Worm (Caenorhabditis elegans) whole organism, dauer: ENCODE results near the gene pbs-3.
"Not testable (repeated sequence)": the region's sequence is repeated elsewhere in the genome, so short reads cannot be mapped to it uniquely, and the experiment has no call there.

Experiments
- unc-62 ChIP-seq: sonication (generic microtip); optimal IDR thresholded peaks from 2 replicates; lab custom pipeline; 2017; ENCODE audit warnings: missing biosample characterization, missing genetic modification reagents, missing genetic modification characterization

The pbs-3 gene

ce11 chrII:4937743-4938142, 17.5 kb downstream of the pbs-3 start, which contains the start of gene ZK546.4:
Gene ZK546.4, plus strand, starts transcription at chrII:4938043.
- no peak for TF ChIP-seq unc-62 (GFP tag; lab: Kevin White, UChicago)

DNA sequence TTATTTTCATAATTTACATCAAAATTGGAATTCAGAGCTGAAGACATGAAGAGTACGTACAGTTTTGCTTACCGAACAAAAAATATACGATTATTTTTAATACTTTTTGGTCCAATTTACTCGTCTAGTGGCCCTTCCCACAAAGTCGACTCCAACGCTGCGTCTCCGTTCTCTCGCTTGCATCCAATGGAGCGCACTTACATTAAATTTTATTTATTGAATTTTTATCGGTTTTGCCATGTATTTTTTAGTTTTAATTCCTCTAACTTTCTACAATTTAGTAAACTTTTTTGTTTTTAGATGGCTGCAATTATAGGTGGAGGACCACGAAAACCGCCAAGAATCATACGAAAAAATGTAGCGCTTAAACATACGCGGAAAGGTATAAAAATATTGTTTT, 19.7 kb downstream of the pbs-3 start, which contains the start of gene ZK546.5:
Gene ZK546.5 (plus strand): TSS at position 301 of the 400 bp plus-strand sequence.
- TF ChIP-seq unc-62 (GFP tag; lab: Kevin White, UChicago): no peak

DNA sequence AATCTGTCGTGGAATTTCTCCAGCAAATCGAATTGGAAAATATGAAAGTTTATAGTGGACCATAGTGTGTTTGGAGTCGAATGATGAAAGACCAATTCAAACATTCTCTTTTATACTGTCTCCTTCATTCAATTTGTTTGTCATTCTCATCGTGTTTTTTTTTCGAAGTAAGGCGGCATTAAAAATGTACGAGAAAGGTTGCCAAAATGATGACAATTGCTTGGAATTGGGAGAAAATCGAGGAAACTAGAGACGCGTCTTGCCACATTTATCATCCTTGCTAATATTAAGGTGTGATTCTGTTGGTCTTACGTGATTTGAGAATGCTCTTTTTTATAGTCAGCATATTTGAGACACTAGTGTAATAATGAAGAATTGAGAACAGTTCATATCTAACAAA, 20.3 kb downstream of the pbs-3 start, which contains the start of gene gst-30:
Gene gst-30 (minus strand): TSS at position 101 of the 400 bp plus-strand sequence.
- TF ChIP-seq unc-62 (GFP tag; lab: Kevin White, UChicago): no peak

DNA sequence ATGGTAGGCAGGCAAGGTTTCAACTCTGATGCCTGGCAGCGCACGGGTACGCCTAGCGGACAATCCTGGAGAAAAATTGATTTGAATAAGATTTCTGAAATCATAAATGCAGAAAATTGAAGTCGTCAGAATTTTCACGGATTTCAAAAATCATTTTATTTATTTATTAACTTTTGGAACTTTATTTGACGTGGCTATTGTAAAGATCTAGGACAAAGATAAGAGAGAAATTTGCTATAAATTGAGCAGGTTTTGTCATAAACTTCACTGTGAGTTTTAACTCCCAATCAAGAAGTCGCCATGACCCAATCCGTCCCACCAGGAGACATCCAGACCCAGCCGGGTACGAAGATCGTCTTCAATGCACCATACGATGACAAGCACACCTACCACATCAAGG, 22.5 kb downstream of the pbs-3 start, which contains the start of gene msp-152:
Gene msp-152 (plus strand): TSS at position 301 of the 400 bp plus-strand sequence.
- TF ChIP-seq unc-62 (GFP tag; lab: Kevin White, UChicago): not testable (repeated sequence)

DNA sequence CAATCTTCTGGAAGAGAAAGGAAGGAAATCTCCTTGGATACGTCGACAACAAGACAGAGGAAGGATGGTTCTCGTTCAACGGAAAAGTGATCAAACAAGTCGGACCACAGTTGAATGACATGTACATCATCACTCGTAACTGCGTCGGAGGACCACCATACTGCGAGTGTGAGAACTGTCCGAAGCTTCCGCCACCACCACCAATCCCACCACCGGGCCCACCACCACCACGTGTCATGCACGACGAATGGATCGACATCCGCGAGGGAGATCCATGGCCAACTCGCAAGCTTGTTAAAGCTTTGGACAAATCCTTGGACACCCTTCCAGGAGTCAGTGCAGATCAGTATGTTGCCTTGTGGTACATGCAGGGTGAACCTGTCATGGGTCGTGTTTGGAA, 23.9 kb downstream of the pbs-3 start:
- TF ChIP-seq unc-62 (GFP tag; lab: Kevin White, UChicago): no peak

ce11 chrII:4925198-4925764, 29.9 kb downstream of the pbs-3 start, which contains the start of gene aagr-2:
Gene aagr-2, minus strand, starts transcription at chrII:4925248.
- TF ChIP-seq unc-62 (GFP tag; lab: Kevin White, UChicago): no peak

ce11 chrII:4924729-4925128, 30.5 kb downstream of the pbs-3 start:
- TF ChIP-seq unc-62 (GFP tag; lab: Kevin White, UChicago): no peak

DNA sequence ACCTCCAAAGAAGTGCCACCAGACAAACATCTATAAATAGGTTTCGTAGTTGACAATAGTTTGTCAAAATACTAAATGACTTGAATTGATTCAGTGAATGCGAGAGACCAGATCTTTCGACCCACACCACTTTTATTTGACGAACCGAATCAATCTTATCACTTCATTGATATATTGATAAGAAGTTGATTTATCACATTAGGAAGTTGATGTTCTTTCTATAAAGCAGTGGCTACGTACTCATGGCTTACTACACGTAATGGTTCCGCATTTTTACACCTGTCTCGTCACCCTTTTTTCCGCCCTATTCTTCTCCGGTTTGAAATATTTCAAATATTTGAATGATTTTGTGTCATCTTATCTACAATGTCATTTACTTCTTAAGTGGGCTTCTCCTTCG, 34.6 kb downstream of the pbs-3 start:
- TF ChIP-seq unc-62 (GFP tag; lab: Kevin White, UChicago): no peak

- TF ChIP-seq unc-62 (GFP tag; lab: Kevin White, UChicago): no peak
Measured at ce11 chrII:4918501-4919021, 36.7 kb downstream of the pbs-3 start.

DNA sequence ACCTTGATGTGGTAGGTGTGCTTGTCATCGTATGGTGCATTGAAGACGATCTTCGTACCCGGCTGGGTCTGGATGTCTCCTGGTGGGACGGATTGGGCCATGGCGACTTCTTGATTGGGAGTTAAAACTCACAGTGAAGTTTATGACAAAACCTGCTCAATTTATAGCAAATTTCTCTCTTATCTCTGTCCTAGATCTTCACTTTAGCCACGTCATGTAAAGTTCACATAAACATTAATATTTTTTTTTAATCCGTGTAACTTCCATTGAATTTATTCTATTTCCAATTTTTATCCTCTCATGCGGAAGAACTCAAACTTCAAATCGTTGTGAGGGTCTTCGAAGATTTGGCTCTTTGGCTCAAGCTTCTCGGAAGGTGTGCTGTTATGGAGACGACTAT, 38.8 kb downstream of the pbs-3 start, which contains the start of gene msp-31:
Gene msp-31 (minus strand): TSS at position 101 of the 400 bp plus-strand sequence.
- TF ChIP-seq unc-62 (GFP tag; lab: Kevin White, UChicago): not testable (repeated sequence)

DNA sequence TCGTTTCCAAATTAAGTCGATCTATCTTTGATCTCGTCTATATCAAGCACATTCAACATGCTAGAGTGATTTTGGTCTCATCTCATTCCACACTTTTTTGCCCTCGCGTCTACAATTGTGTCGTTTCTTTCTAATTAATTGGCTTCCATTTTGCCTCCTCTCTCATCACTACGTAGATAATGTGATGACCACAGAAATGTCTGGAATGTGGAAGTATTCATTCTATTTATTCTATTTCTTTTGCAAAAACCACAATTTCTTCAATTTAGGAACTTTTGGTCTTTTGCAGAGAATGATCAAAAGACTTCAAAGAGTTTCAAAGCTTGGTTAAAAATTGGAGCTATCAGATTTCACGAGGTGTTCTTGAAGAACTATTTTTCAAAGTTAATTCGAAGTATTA, 39.7 kb downstream of the pbs-3 start:
- no peak for TF ChIP-seq unc-62 (GFP tag; lab: Kevin White, UChicago)

DNA sequence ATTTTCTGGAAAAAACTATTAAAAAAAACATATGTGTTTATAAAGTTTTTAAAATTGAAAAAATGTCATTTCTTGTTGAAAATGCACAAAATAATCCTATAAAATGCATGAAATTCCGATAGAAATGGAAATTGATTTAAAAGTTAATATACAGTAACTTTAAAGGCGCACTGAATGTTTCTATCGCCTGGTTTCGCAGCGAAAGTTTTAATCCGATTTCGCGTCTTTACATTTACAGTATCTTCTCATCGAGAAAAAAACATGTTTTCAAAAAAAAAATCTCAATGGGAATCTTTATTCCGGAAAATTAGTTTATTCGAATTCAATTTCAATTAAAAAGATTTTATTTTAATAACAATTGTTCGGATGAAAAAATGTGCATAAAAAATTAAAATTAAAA, 41.0 kb downstream of the pbs-3 start, which contains the start of gene R05F9.11:
Gene R05F9.11 (minus strand): TSS at position 5 of the 400 bp plus-strand sequence.
- no peak for TF ChIP-seq unc-62 (GFP tag; lab: Kevin White, UChicago)

- TF ChIP-seq unc-62 (GFP tag; lab: Kevin White, UChicago): no peak
Measured at ce11 chrII:4908160-4908559, 47.1 kb downstream of the pbs-3 start.

ce11 chrII:4905883-4906282, 49.3 kb downstream of the pbs-3 start:
- TF ChIP-seq unc-62 (GFP tag; lab: Kevin White, UChicago): no peak

- TF ChIP-seq unc-62 (GFP tag; lab: Kevin White, UChicago): no peak
Measured at ce11 chrII:4905331-4905730, 49.9 kb downstream of the pbs-3 start.

ce11 chrII:4904778-4905177, 50.4 kb downstream of the pbs-3 start, which contains the start of gene btbd-10:
Gene btbd-10, plus strand, starts transcription at chrII:4905008.
- no peak for TF ChIP-seq unc-62 (GFP tag; lab: Kevin White, UChicago)
